Fruit fly (Drosophila melanogaster): ENCODE results near the gene CG15208.
"Not testable (repeated sequence)": the region's sequence is repeated elsewhere in the genome, so short reads cannot be mapped to it uniquely, and the experiment has no call there.

CG15208 gene

dm6 chrX:10936599-10936998 lies 36.8 kb downstream of the CG15208 start:
- TF ChIP-seq CG34367 (tag; optimal IDR thresholded peaks at IDR 0.05) (peak; percentile 89), CG13204 (GFP tag; optimal IDR thresholded peaks at IDR 0.05) (peak; percentile 83), Pif1B (GFP tag; optimal IDR thresholded peaks at IDR 0.05) (peak; percentile 78), Ets98B (GFP tag; IDR thresholded peaks at IDR 0.05) (peak; percentile 90), CG8159 (tag; optimal IDR thresholded peaks at IDR 0.05) (peak; percentile 88), CG4496 (GFP tag; IDR thresholded peaks at IDR 0.05) (peak; percentile 94), gl (tag; optimal IDR thresholded peaks at IDR 0.05) (peak; percentile 80), D1 (tag; optimal IDR thresholded peaks at IDR 0.05) (peak; percentile 23), Pif1A (GFP tag; optimal IDR thresholded peaks at IDR 0.05) (peak; percentile 88), CG8301 (tag; optimal IDR thresholded peaks at IDR 0.05) (peak; percentile 83), CG15710 (tag; optimal IDR thresholded peaks at IDR 0.05) (peak; percentile 89), CG32121 (GFP tag; IDR thresholded peaks at IDR 0.05) (peak; percentile 90), fd96Ca (GFP tag; IDR thresholded peaks at IDR 0.05) (peak; percentile 85), EcR (GFP tag; optimal IDR thresholded peaks at IDR 0.05) (peak; percentile 31), CG10348 (GFP tag; IDR thresholded peaks at IDR 0.05) (no peak), CG17806 (tag; optimal IDR thresholded peaks at IDR 0.05) (peak; percentile 89), rn (GFP tag; IDR thresholded peaks at IDR 0.05) (peak; percentile 62; the same call in 1 of the 2 replicates), CG14655 (GFP tag; optimal IDR thresholded peaks at IDR 0.05) (peak; percentile 82), CG12605 (GFP tag; IDR thresholded peaks at IDR 0.05) (peak; percentile 81), Snoo (tag; optimal IDR thresholded peaks at IDR 0.05) (peak; percentile 40), CG9948 (tag; optimal IDR thresholded peaks at IDR 0.05) (peak; percentile 86)

- TF ChIP-seq CG32121 (GFP tag; IDR thresholded peaks at IDR 0.05); Snoo (tag; optimal IDR thresholded peaks at IDR 0.05); Pif1B (GFP tag; optimal IDR thresholded peaks at IDR 0.05): not testable (repeated sequence)
Observed at dm6 chrX:10950930-10951329, 51.2 kb downstream of the CG15208 start, which contains the start of gene Rab9Fa. Rab9Fa (minus strand) TSS chrX:10951030.

Data from whole organism, pupa.